Fruit fly (Drosophila melanogaster) whole organism, embryonic: Measurements from ENCODE around the gene scu.

Experiments used
- Blimp-1 ChIP-seq: fragments of 200-800 bp; sonication (Bioruptor generic); optimal IDR thresholded peaks from 3 replicates; lab custom pipeline; 2018; ENCODE audit warnings: missing biosample characterization, missing genetic modification characterization, mild to moderate bottlenecking, moderate library complexity, missing genetic modification reagents
- Dek ChIP-seq: fragments of 200-800 bp; sonication (Bioruptor generic); optimal IDR thresholded peaks from 3 replicates; lab custom pipeline; 2019; ENCODE audit warnings: missing biosample characterization, mild to moderate bottlenecking, missing genetic modification characterization, moderate library complexity
- Hr3 ChIP-seq: fragments of 200-800 bp; sonication (Bioruptor generic); optimal IDR thresholded peaks from 3 replicates; lab custom pipeline; 2016; ENCODE audit warnings: missing biosample characterization, missing genetic modification characterization
- Trl ChIP-seq, 3 experiments: fragments of >200 bp in 2 of 3; fragments of 200-800 bp in 1 of 3; sonication (Bioruptor generic) in 1 of 3; optimal IDR thresholded peaks; 2 replicates in 1 of 3; 3 replicates in 2 of 3; lab custom pipeline; 2016 to 2017; ENCODE audit warnings: missing biosample characterization in 1 of 3, missing genetic modification characterization in 1 of 3
- gfzf ChIP-seq: fragments of 200-800 bp; sonication (Bioruptor generic); optimal IDR thresholded peaks from 2 replicates; lab custom pipeline; 2016; ENCODE audit warnings: missing biosample characterization, mild to moderate bottlenecking, missing genetic modification characterization, moderate library complexity
- h ChIP-seq: fragments of >200 bp; optimal IDR thresholded peaks from 2 replicates; lab custom pipeline; 2017

dm6 chrX:18063144-18063772 lies 27.8 kb upstream of the scu start, which contains the start of gene Sh:
- TF ChIP-seq gfzf (GFP tag; lab: Kevin White, UChicago) (no peak), Hr3 (GFP tag; lab: Kevin White, UChicago) (no peak), Blimp-1 (GFP tag; lab: Kevin White, UChicago) (no peak), h (lab: Kevin White, UChicago) (no peak), Trl (optimal IDR thresholded peaks at IDR 0.05; lab: Kevin White, UChicago) (no peak), Trl (GFP tag; optimal IDR thresholded peaks at IDR 0.05; lab: Kevin White, UChicago) (no peak), Dek (no peak)
